Worm (Caenorhabditis elegans): Measurements from ENCODE around the gene ttr-24.

Gene ttr-24

DNA sequence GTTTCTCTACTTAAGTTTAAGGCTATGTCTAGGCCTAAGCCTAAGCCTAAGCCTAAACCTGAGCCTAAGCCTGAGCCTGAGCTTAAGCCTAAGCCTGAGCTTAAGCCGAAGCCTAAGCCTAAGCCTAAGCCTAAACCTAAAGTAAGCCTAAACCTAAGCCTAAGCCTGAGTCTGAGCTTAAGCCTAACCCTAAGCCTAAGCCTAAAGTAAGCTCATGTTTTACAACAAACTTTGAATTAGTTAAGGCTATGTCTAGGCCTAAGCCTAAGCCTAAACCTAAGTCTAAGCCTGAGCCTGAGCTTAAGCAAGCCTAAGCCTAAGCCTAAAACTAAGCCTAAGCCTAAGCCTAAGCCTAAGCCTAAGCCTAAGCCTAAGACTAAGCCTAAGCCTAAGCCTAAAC, 9.2 kb upstream of the ttr-24 start:
- TF ChIP-seq ekl-4 (GFP tag; IDR thresholded peaks at IDR 0.05), result 0 out of 2 replicates have a peak, but pooled peaks have one; percentile 16
- no peak for TF ChIP-seq madf-10 (tag; optimal IDR thresholded peaks at IDR 0.05)
- no peak for TF ChIP-seq dpff-1 (tag; optimal IDR thresholded peaks at IDR 0.05)
- no peak for TF ChIP-seq F57C9.4 (tag; optimal IDR thresholded peaks at IDR 0.05)
- no peak for TF ChIP-seq atf-7 (tag; optimal IDR thresholded peaks at IDR 0.05)
- no peak for TF ChIP-seq madf-8 (GFP tag; conservative IDR thresholded peaks at IDR 0.05)

DNA sequence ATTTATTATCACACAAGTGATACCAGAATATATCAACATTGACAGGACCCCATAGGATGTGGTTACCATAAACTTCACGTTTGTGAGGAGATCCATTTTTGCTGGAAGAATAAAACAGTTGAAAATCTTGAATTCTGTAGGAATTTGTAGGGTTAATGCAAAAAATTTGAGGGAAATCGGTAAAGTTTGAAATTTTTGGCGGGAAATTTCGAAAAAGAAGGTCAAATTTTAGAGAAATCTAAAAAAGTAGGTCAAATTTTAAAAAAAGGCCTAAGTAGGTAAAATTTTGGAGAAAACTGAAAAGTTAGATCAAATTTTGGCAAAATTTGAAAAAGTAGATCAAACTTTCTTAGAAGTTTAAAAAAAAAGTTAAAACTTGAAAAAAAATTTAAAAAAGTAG, 8.3 kb upstream of the ttr-24 start, which contains the start of gene srg-34:
Gene srg-34 (minus strand): TSS at position 101 of the 400 bp plus-strand sequence.
- TF ChIP-seq snpc-3.4 (tag; optimal IDR thresholded peaks at IDR 0.05), result no peak
- TF ChIP-seq attf-5 (GFP tag; optimal IDR thresholded peaks at IDR 0.05), result no peak
- TF ChIP-seq lir-1 (GFP tag; conservative IDR thresholded peaks at IDR 0.05), result no peak
- no peak for TF ChIP-seq ztf-28 (GFP tag; IDR thresholded peaks at IDR 0.05)
- TF ChIP-seq ztf-26 (tag; optimal IDR thresholded peaks at IDR 0.05), result no peak
- no peak for TF ChIP-seq Y53G8AR.9 (GFP tag; conservative IDR thresholded peaks at IDR 0.05)

DNA sequence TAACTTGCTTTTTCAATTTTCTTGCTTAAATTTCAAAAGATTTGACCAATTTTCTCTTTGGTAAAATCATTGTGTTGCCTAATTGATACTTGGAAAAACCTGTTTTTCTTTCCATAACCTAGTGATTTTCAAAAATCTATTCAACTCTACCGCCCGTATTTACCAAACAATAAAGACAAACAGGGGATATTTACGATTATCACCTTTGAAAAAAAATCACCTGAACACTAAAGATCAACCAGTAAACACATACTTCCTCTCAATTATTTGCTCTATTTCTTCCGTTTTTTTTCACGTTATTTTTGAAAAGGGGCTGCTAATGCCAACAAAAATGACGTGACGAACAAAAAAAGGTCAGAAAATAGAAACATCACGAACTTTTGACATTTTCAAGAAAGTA, 4.5 kb upstream of the ttr-24 start:
- TF ChIP-seq ztf-26 (tag; optimal IDR thresholded peaks at IDR 0.05) (no peak), him-1 (tag; optimal IDR thresholded peaks at IDR 0.05) (no peak), ztf-22 (GFP tag; optimal IDR thresholded peaks at IDR 0.05) (no peak), nhr-90 (tag; optimal IDR thresholded peaks at IDR 0.05) (no peak), akir-1 (GFP tag; optimal IDR thresholded peaks at IDR 0.05) (no peak), ets-4 (GFP tag; optimal IDR thresholded peaks at IDR 0.05) (no peak), pbrm-1 (GFP tag; IDR thresholded peaks at IDR 0.05) (no peak), egl-44 (GFP tag; IDR thresholded peaks at IDR 0.05) (no peak), egl-18 (GFP tag; IDR thresholded peaks at IDR 0.05) (no peak), hrde-1 (tag; optimal IDR thresholded peaks at IDR 0.05; ENCODE audit: borderline replicate concordance) (no peak), attf-3 (GFP tag; conservative IDR thresholded peaks at IDR 0.05) (no peak), rcor-1 (GFP tag; IDR thresholded peaks at IDR 0.05) (no peak), ztf-28 (GFP tag; IDR thresholded peaks at IDR 0.05) (no peak), let-526 (GFP tag; IDR thresholded peaks at IDR 0.05) (no peak), ceh-100 (GFP tag; IDR thresholded peaks at IDR 0.05) (no peak), attf-5 (GFP tag; optimal IDR thresholded peaks at IDR 0.05) (no peak), dox-1 (GFP tag; IDR thresholded peaks at IDR 0.05) (no peak)

DNA sequence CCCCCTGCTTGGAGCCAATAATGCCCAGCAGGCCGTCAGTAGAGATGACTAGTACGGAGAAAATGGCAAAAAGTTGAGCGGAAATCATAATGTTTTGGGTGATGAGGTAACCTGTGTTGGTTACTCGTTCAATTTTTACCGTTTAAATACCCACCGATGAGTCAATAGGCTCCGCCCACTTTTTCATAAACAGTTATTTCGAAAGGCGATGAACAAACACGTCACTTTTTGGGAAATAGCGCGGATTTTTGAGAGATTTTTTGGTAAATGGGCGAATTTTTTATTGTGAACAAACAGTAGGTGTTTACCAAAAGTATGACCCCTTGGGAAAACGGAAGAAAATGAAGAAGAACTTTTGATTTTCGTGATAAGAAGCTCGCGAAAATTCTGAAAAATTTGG, 3.7 kb upstream of the ttr-24 start, which contains the start of gene ttr-26:
Gene ttr-26 (minus strand): TSS at position 101 of the 400 bp plus-strand sequence.
- TF ChIP-seq let-607 (tag; optimal IDR thresholded peaks at IDR 0.05) (no peak), efl-1 (GFP tag; optimal IDR thresholded peaks at IDR 0.05) (no peak), ceh-27 (GFP tag; optimal IDR thresholded peaks at IDR 0.05) (no peak)

DNA sequence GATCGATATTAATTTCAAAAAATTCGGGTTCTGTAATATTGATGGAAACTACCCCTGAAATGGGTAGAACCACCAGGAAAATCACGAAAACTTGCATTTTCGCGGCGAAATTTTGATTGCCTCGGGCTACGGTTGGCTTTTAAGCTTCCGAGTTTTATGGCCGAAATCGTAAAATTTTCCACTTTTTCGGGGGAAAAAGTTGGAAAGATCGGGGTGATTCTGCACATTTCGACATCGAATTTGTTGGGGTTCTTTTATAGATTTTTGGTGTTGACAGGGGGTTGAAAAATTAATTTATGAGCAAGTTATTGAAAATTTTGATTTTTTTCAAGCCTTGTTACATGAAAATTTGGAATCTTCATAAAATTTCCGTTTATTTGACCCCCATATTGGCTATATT, 2.7 kb downstream of the ttr-24 start, which contains the start of gene Y51A2D.8:
Gene Y51A2D.8 (minus strand): TSS at position 101 of the 400 bp plus-strand sequence.
- TF ChIP-seq Y53G8AR.9 (GFP tag; conservative IDR thresholded peaks at IDR 0.05) (no peak), B0019.2 (GFP tag; conservative IDR thresholded peaks at IDR 0.05) (no peak), lsy-27 (tag; optimal IDR thresholded peaks at IDR 0.05; ENCODE audit: borderline replicate concordance, insufficient read depth) (no peak), F55B11.4 (tag; optimal IDR thresholded peaks at IDR 0.05; ENCODE audit: borderline replicate concordance, insufficient read depth) (no peak), F37B4.10 (GFP tag; IDR thresholded peaks at IDR 0.05) (no peak), attf-3 (GFP tag; conservative IDR thresholded peaks at IDR 0.05) (no peak), T26A5.8 (tag; optimal IDR thresholded peaks at IDR 0.05) (no peak)
